Worm (Caenorhabditis elegans) whole organism, L4 larva: ENCODE measurements around the gene Y43F8B.22.

Experiments used
- D1046.2 ChIP-seq: fragments of 200-800 bp; sonication (Bioruptor generic); IDR thresholded peaks from 2 replicates; pipeline ENCODE4 v1.3.6; 2022; ENCODE audit warnings: missing genetic modification characterization, missing compliant biosample characterization
- F10B5.3 ChIP-seq: sonication (generic microtip); optimal IDR thresholded peaks from 2 replicates; lab custom pipeline; 2016; ENCODE audit warnings: mild to moderate bottlenecking, missing genetic modification characterization, missing compliant biosample characterization
- F44E2.7 ChIP-seq: fragments of 200-800 bp; sonication (Bioruptor generic); IDR thresholded peaks from 2 replicates; pipeline ENCODE4 v2.1.2; 2022; ENCODE audit warnings: missing genetic modification characterization, missing compliant biosample characterization
- Y75B8A.6 ChIP-seq: fragments of 200-800 bp; sonication (Bioruptor generic); IDR thresholded peaks from 2 replicates; pipeline ENCODE4 v1.3.6; 2022; ENCODE audit warnings: missing genetic modification reagents, missing genetic modification characterization, missing compliant biosample characterization
- aha-1 ChIP-seq: fragments of 150-350 bp; peaks from one replicate; lab custom pipeline; 2014; ENCODE audit warnings: missing biosample characterization, missing genetic modification characterization
- attf-4 ChIP-seq: sonication (generic microtip); optimal IDR thresholded peaks from 3 replicates; lab custom pipeline; 2017; ENCODE audit warnings: missing biosample characterization, missing genetic modification characterization
- ceh-20 ChIP-seq: fragments of 200-800 bp; sonication (Bioruptor generic); IDR thresholded peaks from 2 replicates; pipeline ENCODE4 v1.3.6; 2022; ENCODE audit warnings: missing genetic modification reagents, missing genetic modification characterization, missing compliant biosample characterization
- ces-1 ChIP-seq: fragments of 150-350 bp; sonication (generic microtip); optimal IDR thresholded peaks from 4 replicates; lab custom pipeline; 2014; ENCODE audit warnings: missing biosample characterization, missing genetic modification reagents, missing genetic modification characterization
- cey-2 ChIP-seq: sonication (generic microtip); optimal IDR thresholded peaks from 3 replicates; lab custom pipeline; 2017; ENCODE audit warnings: missing genetic modification characterization, mild to moderate bottlenecking, missing compliant biosample characterization, antibody characterized with exemption, borderline replicate concordance; ENCODE audit not compliant: insufficient read depth
- ctbp-1 ChIP-seq: fragments of 200-800 bp; sonication (Bioruptor generic); IDR thresholded peaks from 2 replicates; pipeline ENCODE4 v1.3.6; 2022; ENCODE audit warnings: missing genetic modification reagents, missing genetic modification characterization, missing compliant biosample characterization
- daf-16 ChIP-seq, 3 experiments: sonication (generic microtip); optimal IDR thresholded peaks; 2 replicates each; lab custom pipeline; 2016 to 2017; ENCODE audit warnings: missing genetic modification characterization in 3 of 3, missing genetic modification reagents in 3 of 3, mild to moderate bottlenecking in 2 of 3, missing compliant biosample characterization in 2 of 3, missing biosample characterization in 1 of 3, moderate library complexity in 1 of 3
- dmd-6 ChIP-seq: fragments of 200-800 bp; sonication (Bioruptor generic); IDR thresholded peaks from 2 replicates; pipeline ENCODE4 v1.3.6; 2022; ENCODE audit warnings: missing genetic modification reagents, missing genetic modification characterization, missing compliant biosample characterization
- dmd-9 ChIP-seq: fragments of 200-800 bp; sonication (Bioruptor generic); IDR thresholded peaks from 2 replicates; pipeline ENCODE4 v1.3.6; 2022; ENCODE audit warnings: missing genetic modification reagents, missing genetic modification characterization, missing compliant biosample characterization
- dpl-1 ChIP-seq: fragments of 150-350 bp; optimal IDR thresholded peaks from 2 replicates; lab custom pipeline; 2014; ENCODE audit warnings: missing biosample characterization, missing genetic modification reagents, missing genetic modification characterization
- egl-27 ChIP-seq: sonication (generic microtip); optimal IDR thresholded peaks from 3 replicates; lab custom pipeline; 2017; ENCODE audit warnings: missing biosample characterization, missing genetic modification reagents, missing genetic modification characterization
- hlh-11 ChIP-seq: fragments of 200-800 bp; sonication (Bioruptor generic); optimal IDR thresholded peaks from 2 replicates; lab custom pipeline; 2018; ENCODE audit warnings: mild to moderate bottlenecking, missing genetic modification characterization, missing compliant biosample characterization
- hlh-30 ChIP-seq: sonication (generic microtip); optimal IDR thresholded peaks from 2 replicates; lab custom pipeline; 2017; ENCODE audit warnings: antibody characterized with exemption, mild to moderate bottlenecking, missing genetic modification characterization, missing compliant biosample characterization; ENCODE audit not compliant: insufficient read depth
- jun-1 ChIP-seq: fragments of 150-350 bp; optimal IDR thresholded peaks from 2 replicates; lab custom pipeline; 2014; ENCODE audit warnings: missing biosample characterization, missing genetic modification reagents, missing genetic modification characterization
- lin-15B ChIP-seq: fragments of 150-350 bp; sonication (generic microtip); optimal IDR thresholded peaks from 3 replicates; lab custom pipeline; 2014; ENCODE audit warnings: missing biosample characterization, missing genetic modification characterization
- lir-3 ChIP-seq: sonication (generic microtip); optimal IDR thresholded peaks from 2 replicates; lab custom pipeline; 2016; ENCODE audit warnings: mild to moderate bottlenecking, missing genetic modification characterization, missing compliant biosample characterization
- madf-5 ChIP-seq, 2 experiments: fragments of 200-800 bp; sonication (Bioruptor generic); IDR thresholded peaks; 2 replicates each; pipeline ENCODE4 v1.3.6; 2022; ENCODE audit warnings: missing compliant biosample characterization in 2 of 2, missing genetic modification characterization in 2 of 2
- mdt-29 ChIP-seq: fragments of 200-800 bp; sonication (Bioruptor generic); IDR thresholded peaks from 2 replicates; pipeline ENCODE4 v1.3.6; 2022; ENCODE audit warnings: missing genetic modification reagents, missing genetic modification characterization, missing compliant biosample characterization
- mes-2 ChIP-seq: sonication (generic microtip); optimal IDR thresholded peaks from 2 replicates; lab custom pipeline; 2016; ENCODE audit warnings: missing genotype, mild to moderate bottlenecking, missing genetic modification characterization, missing compliant biosample characterization; ENCODE audit not compliant: poor library complexity, severe bottlenecking
- mxl-3 ChIP-seq: fragments of 200-800 bp; sonication (Bioruptor generic); optimal IDR thresholded peaks from 2 replicates; lab custom pipeline; 2018; ENCODE audit warnings: mild to moderate bottlenecking, missing genetic modification characterization, missing compliant biosample characterization
- nhr-11 ChIP-seq: fragments of 150-350 bp; optimal IDR thresholded peaks from 2 replicates; lab custom pipeline; 2014; ENCODE audit warnings: missing biosample characterization, missing genetic modification characterization
- nhr-28 ChIP-seq: fragments of 150-350 bp; optimal IDR thresholded peaks from 2 replicates; lab custom pipeline; 2014; ENCODE audit warnings: missing biosample characterization, missing genetic modification characterization
- nhr-41 ChIP-seq: fragments of 200-800 bp; sonication (Bioruptor generic); IDR thresholded peaks from 2 replicates; pipeline ENCODE4 v1.3.6; 2022; ENCODE audit warnings: missing genetic modification reagents, missing genetic modification characterization, missing compliant biosample characterization
- nhr-48 ChIP-seq: sonication (generic microtip); optimal IDR thresholded peaks from 2 replicates; lab custom pipeline; 2016; ENCODE audit warnings: mild to moderate bottlenecking, missing genetic modification characterization, missing compliant biosample characterization
- nhr-76 ChIP-seq: fragments of 150-350 bp; optimal IDR thresholded peaks from 2 replicates; lab custom pipeline; 2014; ENCODE audit warnings: missing biosample characterization, missing genetic modification characterization
- php-3 ChIP-seq: fragments of 200-800 bp; sonication (Bioruptor generic); IDR thresholded peaks from 2 replicates; pipeline ENCODE4 v1.3.6; 2022; ENCODE audit warnings: missing genetic modification reagents, missing genetic modification characterization, missing compliant biosample characterization
- pqm-1 ChIP-seq: sonication (generic microtip); optimal IDR thresholded peaks from 2 replicates; lab custom pipeline; 2017; ENCODE audit warnings: missing biosample characterization, missing genetic modification characterization
- skn-1 ChIP-seq: fragments of 150-350 bp; optimal IDR thresholded peaks from 2 replicates; lab custom pipeline; 2014; ENCODE audit warnings: missing biosample characterization, missing genetic modification characterization
- snpc-4 ChIP-seq: fragments of 150-350 bp; optimal IDR thresholded peaks from 2 replicates; lab custom pipeline; 2014; ENCODE audit warnings: missing biosample characterization, missing genetic modification characterization
- tag-97 ChIP-seq: fragments of 200-800 bp; sonication (Bioruptor generic); IDR thresholded peaks from 2 replicates; pipeline ENCODE4 v1.3.6; 2022; ENCODE audit warnings: missing genetic modification characterization, missing compliant biosample characterization
- unc-39 ChIP-seq: sonication (generic microtip); optimal IDR thresholded peaks from 2 replicates; lab custom pipeline; 2017; ENCODE audit warnings: missing biosample characterization, missing genetic modification characterization
- unc-62 ChIP-seq, 3 experiments: fragments of 150-350 bp in 1 of 3; sonication (generic microtip); optimal IDR thresholded peaks in 2 of 3; peaks in 1 of 3; 1 replicate in 1 of 3; 2 replicates in 2 of 3; lab custom pipeline; 2014 to 2017; ENCODE audit warnings: missing biosample characterization in 3 of 3, missing genetic modification characterization in 3 of 3, missing genetic modification reagents in 3 of 3, missing genotype in 1 of 3
- zag-1 ChIP-seq: fragments of 150-350 bp; optimal IDR thresholded peaks from 2 replicates; lab custom pipeline; 2014; ENCODE audit warnings: missing biosample characterization, missing genetic modification characterization

Y43F8B.22 gene

DNA sequence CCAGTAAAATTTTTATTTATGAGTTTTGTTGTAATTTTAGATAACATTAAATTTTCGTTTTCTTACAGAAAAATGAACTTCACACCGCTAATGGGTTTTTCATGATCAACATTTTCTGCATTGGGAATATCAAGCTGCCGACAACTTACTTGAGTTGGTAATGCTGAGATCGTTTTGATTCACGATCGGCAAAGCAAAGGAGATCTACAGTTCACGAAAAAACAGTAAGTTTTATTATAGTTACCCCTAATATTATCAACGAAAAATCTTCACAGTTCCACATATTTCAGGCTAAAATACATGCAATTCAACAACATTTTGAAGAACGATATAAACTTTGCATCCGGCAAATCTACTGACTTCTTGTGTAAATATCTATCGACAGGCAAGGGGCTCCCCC is at the start of gene Y43F8B.22:
TSS of gene Y43F8B.22 (plus strand) at position 301 of the 400 bp plus-strand sequence.
- TF ChIP-seq lir-3 (tag; lab: Kevin White, UChicago), result no peak
- TF ChIP-seq nhr-11 (tag; lab: Kevin White, UChicago), result no peak
- TF ChIP-seq mes-2 (tag; lab: Kevin White, UChicago), result no peak
- TF ChIP-seq hlh-30, result no peak
- TF ChIP-seq aha-1, result peak; percentile 68

DNA sequence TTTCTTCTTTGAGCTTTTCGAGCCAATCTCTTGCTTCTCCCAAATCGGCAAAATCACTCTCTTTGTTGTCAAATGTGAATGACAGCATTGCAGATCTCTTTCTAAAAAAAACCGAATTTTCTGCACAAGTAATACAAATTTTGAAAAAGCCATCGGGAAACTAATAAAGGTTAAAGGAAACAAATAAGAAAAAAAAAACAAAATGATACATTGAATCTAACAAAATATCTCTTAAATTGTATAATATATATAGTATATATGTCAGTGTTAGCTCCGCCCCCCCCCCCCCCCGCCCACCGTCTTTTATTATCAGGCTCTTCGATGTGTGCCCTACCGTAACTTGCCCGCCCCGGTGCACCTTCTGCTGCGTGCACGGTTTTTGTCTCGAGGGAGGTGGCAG is 49.7 kb upstream of the Y43F8B.22 start, which contains the start of gene C25F9.11:
TSS of gene C25F9.11 (minus strand) at position 101 of the 400 bp plus-strand sequence.
- TF ChIP-seq jun-1 (tag; lab: Kevin White, UChicago), result no peak
- no peak for TF ChIP-seq ces-1
- no peak for TF ChIP-seq attf-4 (tag; lab: Kevin White, UChicago)
- no peak for TF ChIP-seq madf-5 (GFP tag; IDR thresholded peaks at IDR 0.05; lab: Robert Waterston, UW)
- no peak for TF ChIP-seq snpc-4
- no peak for TF ChIP-seq F44E2.7 (GFP tag; lab: Robert Waterston, UW)
- TF ChIP-seq nhr-76 (tag; lab: Kevin White, UChicago), result no peak
- TF ChIP-seq nhr-41 (GFP tag; lab: Robert Waterston, UW), result no peak
- TF ChIP-seq dmd-9 (GFP tag; lab: Robert Waterston, UW), result no peak
- no peak for TF ChIP-seq cey-2 (tag; lab: Kevin White, UChicago)
- TF ChIP-seq tag-97 (GFP tag; lab: Robert Waterston, UW), result no peak
- no peak for TF ChIP-seq unc-62 (GFP tag; optimal IDR thresholded peaks at IDR 0.05 in 1 of 2; lab: Kevin White, UChicago)
- TF ChIP-seq unc-62 (tag; optimal IDR thresholded peaks at IDR 0.05; lab: Kevin White, UChicago), result no peak
- TF ChIP-seq Y75B8A.6 (GFP tag; lab: Robert Waterston, UW), result no peak

DNA sequence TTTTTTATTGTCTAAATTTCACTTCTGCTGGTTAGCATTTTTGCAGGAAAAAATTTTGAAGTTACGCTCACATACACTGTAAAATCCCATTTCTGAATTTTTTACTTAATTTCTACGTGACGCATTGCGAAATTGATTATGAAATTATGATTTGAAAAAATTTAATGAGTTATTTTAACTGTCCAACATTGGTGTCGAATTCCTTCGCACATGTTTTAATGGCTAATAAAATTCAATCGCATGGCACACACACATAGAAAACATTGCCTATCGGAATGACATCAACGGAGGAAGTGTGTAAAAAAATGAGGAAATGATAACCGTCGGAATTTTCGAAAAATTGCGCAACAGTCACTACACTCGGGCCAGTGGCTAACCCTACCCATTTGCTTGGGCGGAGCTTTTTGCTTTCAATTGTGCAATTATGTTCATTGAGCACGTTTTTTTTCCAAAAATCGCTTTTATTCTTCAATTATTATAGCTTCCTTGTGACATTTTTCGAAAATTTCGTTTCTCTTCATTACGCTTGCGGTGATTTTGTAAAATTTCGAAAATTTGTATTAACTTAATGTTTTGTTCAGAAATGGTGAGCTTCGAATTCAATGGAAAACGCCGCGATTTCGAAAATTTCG is 48.7 kb upstream of the Y43F8B.22 start, which contains the start of gene C25F9.16:
TSS of gene C25F9.16 (plus strand) at position 582 of the 632 bp plus-strand sequence.
- TF ChIP-seq hlh-30 (no peak), php-3 (peak; percentile 90), lir-3 (tag; lab: Kevin White, UChicago) (no peak), pqm-1 (peak; percentile 42), aha-1 (peak; percentile 72), attf-4 (tag; lab: Kevin White, UChicago) (no peak), lin-15B (tag; lab: Kevin White, UChicago) (no peak), ceh-20 (GFP tag; lab: Robert Waterston, UW) (0 out of 2 replicates have a peak, but pooled peaks have one; percentile 26), daf-16 (GFP tag; optimal IDR thresholded peaks at IDR 0.05; lab: Kevin White, UChicago) (no peak), daf-16 (tag; optimal IDR thresholded peaks at IDR 0.05; lab: Kevin White, UChicago) (peak; percentile 33), madf-5 (GFP tag; IDR thresholded peaks at IDR 0.05; lab: Robert Waterston, UW) (no peak), F10B5.3 (tag; lab: Kevin White, UChicago) (no peak), skn-1 (tag; lab: Kevin White, UChicago) (no peak), nhr-28 (tag; lab: Kevin White, UChicago) (peak; percentile 24), ctbp-1 (no peak), nhr-48 (tag; lab: Kevin White, UChicago) (no peak)

DNA sequence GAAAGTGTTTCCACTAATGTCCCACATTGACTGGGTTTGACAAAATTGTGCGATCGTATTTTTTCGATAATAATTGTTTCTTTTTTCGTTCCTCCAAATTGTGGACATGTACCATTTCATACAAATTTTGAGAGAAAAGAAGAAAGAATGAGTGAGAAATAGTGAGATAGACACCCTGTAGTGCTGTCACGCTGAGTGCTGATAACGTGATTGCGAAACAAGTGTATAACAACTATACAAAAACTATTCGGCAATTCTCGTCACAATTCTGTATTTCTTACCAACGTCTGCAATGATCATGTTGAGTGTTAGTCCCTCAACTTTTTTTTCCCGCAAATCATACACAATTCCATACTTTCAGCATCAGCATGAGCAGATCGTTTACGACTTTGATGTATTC is 46.3 kb upstream of the Y43F8B.22 start, which contains the start of gene C25F9.14:
TSS of gene C25F9.14 (plus strand) at position 178 of the 400 bp plus-strand sequence.
- TF ChIP-seq zag-1 (tag; lab: Kevin White, UChicago), result no peak
- no peak for TF ChIP-seq egl-27 (tag; lab: Kevin White, UChicago)
- TF ChIP-seq mdt-29 (GFP tag; lab: Robert Waterston, UW), result no peak
- TF ChIP-seq mxl-3, result peak; percentile 19
- 0 out of 2 replicates have a peak, but pooled peaks have one; percentile 17 for TF ChIP-seq dmd-6
- peak; percentile 12 for TF ChIP-seq hlh-11 (tag; lab: Kevin White, UChicago)
- no peak for TF ChIP-seq D1046.2 (GFP tag; lab: Robert Waterston, UW)
- TF ChIP-seq ctbp-1, result no peak
- TF ChIP-seq daf-16 (GFP tag; optimal IDR thresholded peaks at IDR 0.05; lab: Kevin White, UChicago), result no peak
- TF ChIP-seq daf-16 (tag; optimal IDR thresholded peaks at IDR 0.05; lab: Kevin White, UChicago), result peak; percentile 17
- TF ChIP-seq pqm-1, result peak; percentile 56
- TF ChIP-seq nhr-28 (tag; lab: Kevin White, UChicago), result peak; percentile 59
- no peak for TF ChIP-seq jun-1 (tag; lab: Kevin White, UChicago)
- TF ChIP-seq hlh-30, result peak; percentile 20
- TF ChIP-seq unc-39 (tag; lab: Kevin White, UChicago), result no peak
- no peak for TF ChIP-seq dpl-1 (GFP tag; lab: Kevin White, UChicago)
- TF ChIP-seq, all 104 proteins: peak for 7
